ENCODE assay signal across 6 worm cellular contexts in genomic region chrV:5425008-5425407, ce11.
TF ChIP-seq lines count a peak whose summit lies in the region.

No protein-coding gene starts in this region.

TF ChIP-seq in whole organism, L1 larva, 84 proteins besides CTCF, POLR2A, EP300 and RAD21 (continues in another document):
- TF ChIP-seq unc-98 (GFP tag; IDR thresholded peaks at IDR 0.05; lab: Robert Waterston, UW) = no peak
- peak; percentile 54 for TF ChIP-seq nhr-47 (tag; optimal IDR thresholded peaks at IDR 0.05; lab: Kevin White, UChicago)
- TF ChIP-seq swsn-7 (tag; optimal IDR thresholded peaks at IDR 0.05; lab: Kevin White, UChicago) = peak; percentile 4
- no peak for TF ChIP-seq egl-13 (tag; optimal IDR thresholded peaks at IDR 0.05; lab: Kevin White, UChicago)
- TF ChIP-seq snu-23 (GFP tag; optimal IDR thresholded peaks at IDR 0.05; lab: Kevin White, UChicago) = peak; percentile 78
- TF ChIP-seq irx-1 (tag; optimal IDR thresholded peaks at IDR 0.05; lab: Kevin White, UChicago) = peak; percentile 44
- TF ChIP-seq hlh-17 (GFP tag; optimal IDR thresholded peaks at IDR 0.05; lab: Kevin White, UChicago; ENCODE audit: borderline replicate concordance) = no peak
- TF ChIP-seq dpl-1 (GFP tag; optimal IDR thresholded peaks at IDR 0.05; lab: Kevin White, UChicago) = peak in 1 of 3 experiments; percentile 15
- peak; percentile 24 for TF ChIP-seq tlp-1 (tag; optimal IDR thresholded peaks at IDR 0.05; lab: Kevin White, UChicago)
- TF ChIP-seq rnt-1 (tag; optimal IDR thresholded peaks at IDR 0.05; lab: Kevin White, UChicago) = peak; percentile 39
- TF ChIP-seq efl-1 (optimal IDR thresholded peaks at IDR 0.05; lab: Kevin White, UChicago) = peak in 1 of 2 experiments; percentile 5
- TF ChIP-seq efl-1 (GFP tag; optimal IDR thresholded peaks at IDR 0.05 in 1 of 2; lab: Kevin White, UChicago) = peak in 1 of 2 experiments; percentile 73
- TF ChIP-seq mdl-1 (tag; optimal IDR thresholded peaks at IDR 0.05; lab: Kevin White, UChicago) = peak in 1 of 2 experiments; percentile 78
- no peak for TF ChIP-seq fkh-10 (GFP tag; optimal IDR thresholded peaks at IDR 0.05; lab: Kevin White, UChicago)

TF ChIP-seq in whole organism, L2 larva, 48 proteins besides CTCF, POLR2A, EP300 and RAD21 (continues in another document):
- TF ChIP-seq lsy-2 (tag; optimal IDR thresholded peaks at IDR 0.05; lab: Kevin White, UChicago) (no peak), mab-5 (tag; optimal IDR thresholded peaks at IDR 0.05; lab: Kevin White, UChicago) (no peak), mdl-1 (tag; optimal IDR thresholded peaks at IDR 0.05; lab: Kevin White, UChicago) (peak; percentile 85 to 93), nhr-23 (tag; optimal IDR thresholded peaks at IDR 0.05; lab: Kevin White, UChicago) (peak; percentile 90), elt-1 (tag; optimal IDR thresholded peaks at IDR 0.05; lab: Kevin White, UChicago) (peak; percentile 97), C34F6.9 (tag; optimal IDR thresholded peaks at IDR 0.05; lab: Kevin White, UChicago) (peak; percentile 0), ceh-16 (tag; optimal IDR thresholded peaks at IDR 0.05; lab: Kevin White, UChicago) (peak; percentile 92), F13H6.1 (tag; optimal IDR thresholded peaks at IDR 0.05; lab: Kevin White, UChicago) (no peak), nhr-77 (tag; optimal IDR thresholded peaks at IDR 0.05; lab: Kevin White, UChicago) (no peak), sma-3 (GFP tag; optimal IDR thresholded peaks at IDR 0.05; lab: Kevin White, UChicago) (peak; percentile 79), crh-2 (tag; optimal IDR thresholded peaks at IDR 0.05; lab: Kevin White, UChicago) (peak; percentile 84), gmeb-1 (tag; optimal IDR thresholded peaks at IDR 0.05; lab: Kevin White, UChicago) (peak; percentile 46), nhr-6 (tag; optimal IDR thresholded peaks at IDR 0.05; lab: Kevin White, UChicago) (peak; percentile 74), blmp-1 (tag; optimal IDR thresholded peaks at IDR 0.05; lab: Kevin White, UChicago; ENCODE audit: insufficient read depth) (peak; percentile 68), egl-27 (tag; optimal IDR thresholded peaks at IDR 0.05; lab: Kevin White, UChicago) (peak; percentile 43), nhr-21 (tag; optimal IDR thresholded peaks at IDR 0.05; lab: Kevin White, UChicago) (peak; percentile 73)

TF ChIP-seq in whole organism, L3 larva, 47 proteins besides CTCF, POLR2A, EP300 and RAD21 (continues in another document):
- TF ChIP-seq nhr-237 (tag; optimal IDR thresholded peaks at IDR 0.05; lab: Kevin White, UChicago) (no peak), skn-1 (tag; optimal IDR thresholded peaks at IDR 0.05; lab: Kevin White, UChicago) (no peak), zag-1 (tag; optimal IDR thresholded peaks at IDR 0.05; lab: Kevin White, UChicago) (no peak), fkh-2 (tag; optimal IDR thresholded peaks at IDR 0.05; lab: Kevin White, UChicago) (no peak), egl-5 (tag; optimal IDR thresholded peaks at IDR 0.05; lab: Kevin White, UChicago) (no peak), elt-3 (tag; optimal IDR thresholded peaks at IDR 0.05; lab: Kevin White, UChicago) (peak; percentile 28 to 84 (median 31)), nhr-77 (tag; optimal IDR thresholded peaks at IDR 0.05; lab: Kevin White, UChicago) (no peak), egl-27 (tag; optimal IDR thresholded peaks at IDR 0.05; lab: Kevin White, UChicago) (no peak), lsy-12 (tag; optimal IDR thresholded peaks at IDR 0.05; lab: Kevin White, UChicago) (peak; percentile 1), nhr-43 (tag; optimal IDR thresholded peaks at IDR 0.05; lab: Kevin White, UChicago; ENCODE audit: poor library complexity, severe bottlenecking) (peak; percentile 73), unc-62 (GFP tag; optimal IDR thresholded peaks at IDR 0.05; lab: Kevin White, UChicago) (no peak), mdl-1 (tag; optimal IDR thresholded peaks at IDR 0.05; lab: Kevin White, UChicago) (peak; percentile 87), lin-39 (tag; optimal IDR thresholded peaks at IDR 0.05; lab: Kevin White, UChicago) (no peak), nhr-12 (tag; optimal IDR thresholded peaks at IDR 0.05; lab: Kevin White, UChicago) (no peak), nhr-67 (tag; optimal IDR thresholded peaks at IDR 0.05; lab: Kevin White, UChicago) (no peak), unc-39 (tag; optimal IDR thresholded peaks at IDR 0.05; lab: Kevin White, UChicago) (no peak), fos-1 (tag; optimal IDR thresholded peaks at IDR 0.05; lab: Kevin White, UChicago) (no peak)

TF ChIP-seq in whole organism, L4 larva, 104 proteins besides CTCF, POLR2A, EP300 and RAD21 (continues in another document):
- TF ChIP-seq nhr-48 (tag; optimal IDR thresholded peaks at IDR 0.05; lab: Kevin White, UChicago) (peak; percentile 39), cey-2 (tag; optimal IDR thresholded peaks at IDR 0.05; lab: Kevin White, UChicago; ENCODE audit: borderline replicate concordance, insufficient read depth) (no peak), saeg-2 (GFP tag; IDR thresholded peaks at IDR 0.05; lab: Robert Waterston, UW) (no peak), vab-7 (GFP tag; IDR thresholded peaks at IDR 0.05; lab: Robert Waterston, UW) (no peak), ztf-7 (tag; optimal IDR thresholded peaks at IDR 0.05; lab: Kevin White, UChicago) (no peak), dmd-8 (GFP tag; IDR thresholded peaks at IDR 0.05; lab: Robert Waterston, UW) (no peak), nhr-77 (tag; optimal IDR thresholded peaks at IDR 0.05; lab: Kevin White, UChicago) (peak; percentile 32), T26A8.4 (GFP tag; IDR thresholded peaks at IDR 0.05; lab: Robert Waterston, UW) (no peak), zip-2 (tag; optimal IDR thresholded peaks at IDR 0.05; lab: Kevin White, UChicago) (no peak), mdl-1 (tag; optimal IDR thresholded peaks at IDR 0.05; lab: Kevin White, UChicago) (peak; percentile 54 to 97), jun-1 (tag; optimal IDR thresholded peaks at IDR 0.05; lab: Kevin White, UChicago) (no peak), Y5F2A.4 (GFP tag; optimal IDR thresholded peaks at IDR 0.05; lab: Kevin White, UChicago) (no peak), ceh-20 (GFP tag; IDR thresholded peaks at IDR 0.05; lab: Robert Waterston, UW) (peak; percentile 79), ama-1 (optimal IDR thresholded peaks at IDR 0.05; lab: Kevin White, UChicago) (no peak), mxl-3 (GFP tag; optimal IDR thresholded peaks at IDR 0.05; lab: Kevin White, UChicago) (peak; percentile 96), pha-4 (GFP tag; IDR thresholded peaks at IDR 0.05; lab: Robert Waterston, UW) (no peak), pha-4 (tag; optimal IDR thresholded peaks at IDR 0.05; lab: Kevin White, UChicago) (no peak), aha-1 (tag; lab: Kevin White, UChicago) (peak; percentile 53)

TF ChIP-seq in whole organism, mixed stage, embryonic, 35 proteins besides CTCF, POLR2A, EP300 and RAD21:
- TF ChIP-seq elt-1 (tag; optimal IDR thresholded peaks at IDR 0.05; lab: Kevin White, UChicago; ENCODE audit: borderline replicate concordance, insufficient read depth) (peak; percentile 81), mep-1 (tag; optimal IDR thresholded peaks at IDR 0.05; lab: Kevin White, UChicago) (no peak)
TF ChIP-seq in whole organism, mixed stage, embryonic: peak in this region for 1.

TF ChIP-seq in whole organism, young adult, 124 proteins besides CTCF, POLR2A, EP300 and RAD21 (continues in another document):
- TF ChIP-seq hlh-26 (GFP tag; conservative IDR thresholded peaks at IDR 0.05; lab: Robert Waterston, UW) (no peak), ztf-22 (GFP tag; optimal IDR thresholded peaks at IDR 0.05; lab: Kevin White, UChicago) (no peak), ztf-28 (GFP tag; IDR thresholded peaks at IDR 0.05; lab: Robert Waterston, UW) (no peak), madf-10 (tag; optimal IDR thresholded peaks at IDR 0.05; lab: Kevin White, UChicago) (no peak), efl-1 (GFP tag; optimal IDR thresholded peaks at IDR 0.05; lab: Kevin White, UChicago) (no peak), F55B11.4 (tag; optimal IDR thresholded peaks at IDR 0.05; lab: Kevin White, UChicago; ENCODE audit: borderline replicate concordance, insufficient read depth) (no peak), ekl-4 (GFP tag; IDR thresholded peaks at IDR 0.05; lab: Robert Waterston, UW) (no peak), nfya-2 (GFP tag; IDR thresholded peaks at IDR 0.05; lab: Robert Waterston, UW) (no peak), pha-4 (tag; optimal IDR thresholded peaks at IDR 0.05; lab: Kevin White, UChicago) (peak; percentile 3), nhr-179 (tag; optimal IDR thresholded peaks at IDR 0.05; lab: Kevin White, UChicago) (no peak), dox-1 (GFP tag; IDR thresholded peaks at IDR 0.05; lab: Robert Waterston, UW) (peak; percentile 52; the same call in 1 of the 2 replicates), hlh-12 (tag; optimal IDR thresholded peaks at IDR 0.05; lab: Kevin White, UChicago) (no peak), F52B5.7 (tag; optimal IDR thresholded peaks at IDR 0.05; lab: Kevin White, UChicago) (no peak), F49E8.2 (tag; optimal IDR thresholded peaks at IDR 0.05; lab: Kevin White, UChicago; ENCODE audit: insufficient read depth) (no peak), zim-3 (tag; optimal IDR thresholded peaks at IDR 0.05; lab: Kevin White, UChicago) (no peak), ztf-3 (GFP tag; optimal IDR thresholded peaks at IDR 0.05; lab: Kevin White, UChicago) (no peak), ceh-91 (GFP tag; IDR thresholded peaks at IDR 0.05; lab: Robert Waterston, UW) (no peak), egl-18 (GFP tag; IDR thresholded peaks at IDR 0.05; lab: Robert Waterston, UW) (no peak), lin-40 (tag; optimal IDR thresholded peaks at IDR 0.05; lab: Kevin White, UChicago) (no peak), unc-130 (GFP tag; optimal IDR thresholded peaks at IDR 0.05; lab: Kevin White, UChicago) (no peak), Y53F4B.3 (GFP tag; IDR thresholded peaks at IDR 0.05; lab: Robert Waterston, UW) (no peak), cebp-1 (GFP tag; IDR thresholded peaks at IDR 0.05; lab: Robert Waterston, UW) (no peak), cebp-1 (tag; optimal IDR thresholded peaks at IDR 0.05; lab: Kevin White, UChicago) (peak; percentile 33), egrh-3 (GFP tag; IDR thresholded peaks at IDR 0.05; lab: Robert Waterston, UW) (no peak), F10E7.11 (tag; optimal IDR thresholded peaks at IDR 0.05; lab: Kevin White, UChicago) (no peak), hrde-1 (tag; optimal IDR thresholded peaks at IDR 0.05; lab: Kevin White, UChicago; ENCODE audit: borderline replicate concordance) (no peak), athp-1 (tag; optimal IDR thresholded peaks at IDR 0.05; lab: Kevin White, UChicago) (no peak), F57C9.4 (tag; optimal IDR thresholded peaks at IDR 0.05; lab: Kevin White, UChicago) (no peak), lin-26 (GFP tag; IDR thresholded peaks at IDR 0.05; lab: Robert Waterston, UW) (no peak), die-1 (tag; optimal IDR thresholded peaks at IDR 0.05; lab: Kevin White, UChicago) (no peak), sea-2 (GFP tag; IDR thresholded peaks at IDR 0.05; lab: Robert Waterston, UW) (no peak), Y95B8A.8 (GFP tag; IDR thresholded peaks at IDR 0.05; lab: Robert Waterston, UW) (no peak), ztf-26 (tag; optimal IDR thresholded peaks at IDR 0.05; lab: Kevin White, UChicago) (peak; percentile 24), nhr-80 (tag; optimal IDR thresholded peaks at IDR 0.05; lab: Kevin White, UChicago) (peak; percentile 89)
